Fruit fly (Drosophila melanogaster): Measurements from ENCODE around the gene CG34299.

The CG34299 gene

DNA sequence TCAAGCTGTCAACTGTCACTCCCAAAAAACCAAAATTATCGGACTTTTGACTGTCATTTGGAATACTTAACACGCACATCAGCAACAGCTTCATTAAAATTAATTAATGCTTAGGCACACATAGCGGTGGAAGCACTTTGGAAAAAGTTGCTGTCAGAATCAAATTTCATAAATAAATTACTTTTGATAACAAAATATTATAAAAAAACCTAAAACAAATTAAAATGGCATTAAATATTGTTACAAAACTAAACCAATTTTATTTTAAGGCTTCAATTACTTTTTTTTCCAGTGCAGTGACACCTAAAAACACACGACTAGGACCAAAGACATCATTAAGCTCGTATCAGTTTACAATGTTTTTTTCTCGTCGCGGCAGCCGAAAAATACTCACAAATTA, 6.8 kb downstream of the CG34299 start:
- TF ChIP-seq CG14667 (GFP tag; IDR thresholded peaks at IDR 0.05) (no peak), CG2712 (tag; optimal IDR thresholded peaks at IDR 0.05) (peak; percentile 22), CG18262 (tag; optimal IDR thresholded peaks at IDR 0.05) (peak; percentile 26), Dp (GFP tag; optimal IDR thresholded peaks at IDR 0.05) (no peak), disco-r (GFP tag; optimal IDR thresholded peaks at IDR 0.05) (no peak), pita (GFP tag; optimal IDR thresholded peaks at IDR 0.05) (no peak), CG4854 (GFP tag; optimal IDR thresholded peaks at IDR 0.05) (no peak), CG17359 (tag; optimal IDR thresholded peaks at IDR 0.05) (no peak), gsb-n (tag; optimal IDR thresholded peaks at IDR 0.05) (no peak), vvl (GFP tag; IDR thresholded peaks at IDR 0.05) (peak; percentile 34; the same call in 1 of the 2 replicates), CG11504 (tag; optimal IDR thresholded peaks at IDR 0.05) (peak; percentile 16), gro (GFP tag; optimal IDR thresholded peaks at IDR 0.05) (no peak), dimm (GFP tag; IDR thresholded peaks at IDR 0.05) (no peak), lbe (GFP tag; optimal IDR thresholded peaks at IDR 0.05) (peak; percentile 7), CG4404 (GFP tag; IDR thresholded peaks at IDR 0.05) (no peak), Myb (GFP tag; optimal IDR thresholded peaks at IDR 0.05) (no peak), Xrp1 (GFP tag; IDR thresholded peaks at IDR 0.05) (0 out of 2 replicates have a peak, but pooled peaks have one; percentile 23), toy (GFP tag; IDR thresholded peaks at IDR 0.05) (no peak), sens (GFP tag) (peak; percentile 73), gcm2 (GFP tag; optimal IDR thresholded peaks at IDR 0.05) (no peak), Jarid2 (GFP tag; optimal IDR thresholded peaks at IDR 0.05) (no peak), dysf (GFP tag; IDR thresholded peaks at IDR 0.05) (0 out of 3 replicates have a peak, but pooled peaks have one; percentile 5), CG4328 (GFP tag; optimal IDR thresholded peaks at IDR 0.05) (no peak), CG14710 (tag; optimal IDR thresholded peaks at IDR 0.05) (no peak), CG11723 (GFP tag; optimal IDR thresholded peaks at IDR 0.05) (no peak), CkIIα-i1 (GFP tag; IDR thresholded peaks at IDR 0.05) (no peak), CG17328 (GFP tag; IDR thresholded peaks at IDR 0.05) (0 out of 2 replicates have a peak, but pooled peaks have one; percentile 13), ci (GFP tag; IDR thresholded peaks at IDR 0.05) (0 out of 3 replicates have a peak, but pooled peaks have one; percentile 21), CG7786 (GFP tag; optimal IDR thresholded peaks at IDR 0.05) (no peak), CG10979 (tag; optimal IDR thresholded peaks at IDR 0.05) (peak; percentile 7), CG11695 (GFP tag; IDR thresholded peaks at IDR 0.05) (no peak), peb (GFP tag; IDR thresholded peaks at IDR 0.05) (no peak), CG8089 (GFP tag; optimal IDR thresholded peaks at IDR 0.05) (no peak), HmgD (GFP tag; optimal IDR thresholded peaks at IDR 0.05) (no peak), salm (tag; optimal IDR thresholded peaks at IDR 0.05) (no peak), CG12391 (tag; optimal IDR thresholded peaks at IDR 0.05) (no peak), phol (tag; optimal IDR thresholded peaks at IDR 0.05) (peak; percentile 19), hkb (optimal IDR thresholded peaks at IDR 0.05) (no peak), hkb (GFP tag; IDR thresholded peaks at IDR 0.05) (0 out of 2 replicates have a peak, but pooled peaks have one; percentile 13), bsh (GFP tag; optimal IDR thresholded peaks at IDR 0.05) (peak in 1 of 2 experiments; percentile 14), CG17361 (GFP tag; IDR thresholded peaks at IDR 0.05) (0 out of 3 replicates have a peak, but pooled peaks have one; percentile 19), bcd (GFP tag; optimal IDR thresholded peaks at IDR 0.05) (no peak), yki (optimal IDR thresholded peaks at IDR 0.05) (no peak), Lhr (GFP tag; optimal IDR thresholded peaks at IDR 0.05) (no peak), nmo (GFP tag; optimal IDR thresholded peaks at IDR 0.05) (peak; percentile 6), Gsc (GFP tag; IDR thresholded peaks at IDR 0.05) (no peak), sob (GFP tag; IDR thresholded peaks at IDR 0.05) (no peak), prd (optimal IDR thresholded peaks at IDR 0.05) (no peak), prd (GFP tag; IDR thresholded peaks at IDR 0.05) (peak; percentile 41; the same call in 1 of the 3 replicates), BtbVII (GFP tag; optimal IDR thresholded peaks at IDR 0.05) (no peak), Gug (GFP tag; IDR thresholded peaks at IDR 0.05) (no peak), CG3847 (GFP tag; IDR thresholded peaks at IDR 0.05) (no peak), CG8924 (tag; optimal IDR thresholded peaks at IDR 0.05) (no peak)

Data from whole organism, embryonic.